Worm (Caenorhabditis elegans) whole organism, dauer: Measurements from ENCODE around the gene abf-4.
"Not testable (repeated sequence)": the region's sequence is repeated elsewhere in the genome, so short reads cannot be mapped to it uniquely, and the experiment has no call there.

Source experiments
- unc-62 ChIP-seq: sonication (generic microtip); optimal IDR thresholded peaks from 2 replicates; lab custom pipeline; 2017; ENCODE audit warnings: missing biosample characterization, missing genetic modification reagents, missing genetic modification characterization

The abf-4 gene

ce11 chrV:20518927-20519326 is 39.2 kb downstream of the abf-4 start, which contains the start of gene Y38H6C.25:
Gene Y38H6C.25, plus strand, starts transcription at chrV:20519227.
- TF ChIP-seq unc-62 (GFP tag; lab: Kevin White, UChicago) = no peak

- TF ChIP-seq unc-62 (GFP tag; lab: Kevin White, UChicago) = no peak
Measured at ce11 chrV:20517005-20517404, 41.2 kb downstream of the abf-4 start.

DNA sequence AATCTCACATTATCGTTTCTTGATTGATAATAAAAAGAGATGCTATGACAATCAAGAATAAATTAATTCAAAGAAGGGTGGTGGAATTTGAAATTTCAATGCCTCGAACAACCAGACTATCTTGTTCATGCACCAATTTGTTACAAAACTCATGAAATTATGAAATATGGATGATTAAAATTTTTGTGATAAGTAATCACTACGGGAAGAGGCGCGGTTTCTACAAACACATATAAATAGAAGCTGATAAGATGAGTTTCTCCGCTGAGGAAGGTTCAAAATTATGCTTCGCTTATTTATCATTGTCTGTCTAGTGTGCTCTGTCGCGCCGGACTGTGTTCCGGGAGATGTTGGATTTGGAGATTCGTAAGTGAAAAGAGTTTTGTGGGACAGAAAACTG is 43.7 kb downstream of the abf-4 start:
- no peak for TF ChIP-seq unc-62 (GFP tag; lab: Kevin White, UChicago)

- not testable (repeated sequence) for TF ChIP-seq unc-62 (GFP tag; lab: Kevin White, UChicago)
Measured at ce11 chrV:20513661-20514060, 44.5 kb downstream of the abf-4 start, which contains the start of gene Y38H6C.8. Gene Y38H6C.8, plus strand, starts transcription at chrV:20513961.

DNA sequence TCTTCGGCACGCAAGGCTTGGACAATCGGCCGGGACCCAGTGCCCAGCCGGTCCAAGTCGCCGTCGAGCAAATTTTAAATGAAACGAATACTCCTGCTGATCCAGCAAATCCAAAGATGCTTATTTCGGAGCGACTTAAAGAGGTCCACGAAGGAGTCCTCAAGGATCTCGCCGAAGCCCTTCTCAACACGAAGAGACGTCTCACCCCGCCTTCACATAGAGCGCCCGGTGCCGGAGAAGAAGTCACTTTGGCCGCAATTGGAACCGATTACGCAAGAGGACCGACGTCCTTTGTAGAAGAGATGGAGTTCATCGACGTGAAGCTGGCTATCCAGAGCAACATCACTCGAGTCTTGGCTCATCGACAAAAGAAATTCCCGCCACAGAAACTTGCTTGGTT is 48.7 kb downstream of the abf-4 start:
- TF ChIP-seq unc-62 (GFP tag; lab: Kevin White, UChicago) = no peak
